Fruit fly (Drosophila melanogaster): Measurements from ENCODE around the gene Vha13.

DNA sequence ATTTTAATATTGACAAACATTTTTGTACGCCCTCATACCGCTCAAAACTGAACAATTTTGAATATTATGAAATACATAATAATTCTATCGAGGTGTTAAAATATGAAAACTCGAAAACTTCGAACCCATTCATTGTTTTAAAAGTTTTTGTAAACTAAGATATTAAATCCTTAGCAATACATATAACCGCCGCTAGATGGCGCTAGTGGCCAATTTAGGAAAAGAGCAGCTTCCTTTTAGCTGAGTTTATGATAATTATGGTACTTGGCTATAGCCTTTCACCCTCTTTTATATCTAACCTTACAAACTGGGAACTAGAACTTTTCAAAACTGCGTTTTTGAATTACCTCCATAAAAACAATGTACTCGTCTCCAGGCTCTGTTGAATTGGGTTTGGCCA is 13.0 kb upstream of the Vha13 start:
- TF ChIP-seq CTCF (optimal IDR thresholded peaks at IDR 0.05) (peak; percentile 57 to 73), CG8478 (optimal IDR thresholded peaks at IDR 0.05) (no peak)

All from S2 (cell line).